Worm (Caenorhabditis elegans): Measurements from ENCODE around the gene T28C6.7.
A peak's percentile ranks its signal among the peaks of the same experiment; 100 is the strongest.

The T28C6.7 gene

ce11 chrIV:8864672-8865071, 37.1 kb downstream of the T28C6.7 start:
- TF ChIP-seq unc-62 (GFP tag; optimal IDR thresholded peaks at IDR 0.05) (peak; percentile 15), sma-9 (GFP tag; optimal IDR thresholded peaks at IDR 0.05) (peak; percentile 43), sma-9 (tag; optimal IDR thresholded peaks at IDR 0.05) (no peak), ceh-82 (tag; optimal IDR thresholded peaks at IDR 0.05) (no peak), mab-5 (tag; optimal IDR thresholded peaks at IDR 0.05) (peak; percentile 52), nhr-21 (tag; optimal IDR thresholded peaks at IDR 0.05) (peak; percentile 53), sma-3 (GFP tag; optimal IDR thresholded peaks at IDR 0.05) (peak; percentile 5), nhr-25 (tag; optimal IDR thresholded peaks at IDR 0.05) (peak; percentile 34), gmeb-1 (tag; optimal IDR thresholded peaks at IDR 0.05) (peak; percentile 36), lsy-2 (tag; optimal IDR thresholded peaks at IDR 0.05) (no peak)

DNA sequence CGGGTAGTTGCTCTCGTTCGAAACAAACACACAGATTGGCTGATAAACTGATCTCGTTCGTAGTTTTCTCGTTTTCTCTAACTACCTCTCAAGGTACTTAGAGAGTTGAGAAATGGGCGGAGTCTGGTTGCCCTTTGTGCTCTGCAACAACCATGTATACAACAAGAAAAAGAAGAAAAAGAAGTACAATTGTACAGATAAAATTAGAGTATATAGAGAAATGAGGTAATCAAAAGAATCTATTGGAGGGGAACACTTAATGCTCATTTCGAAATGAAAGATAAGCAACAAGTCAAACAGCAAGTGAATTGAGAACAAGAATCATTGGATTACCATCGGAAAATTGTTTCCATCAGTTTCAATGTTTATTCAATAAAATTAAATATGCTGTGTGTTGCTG, 37.7 kb downstream of the T28C6.7 start, which contains the start of gene C09G9.1:
Gene C09G9.1 (minus strand): TSS at position 143 of the 400 bp plus-strand sequence.
- TF ChIP-seq fos-1 (tag; optimal IDR thresholded peaks at IDR 0.05) (peak; percentile 27), F13H6.1 (tag; optimal IDR thresholded peaks at IDR 0.05) (peak; percentile 8), ceh-16 (tag; optimal IDR thresholded peaks at IDR 0.05) (no peak)

DNA sequence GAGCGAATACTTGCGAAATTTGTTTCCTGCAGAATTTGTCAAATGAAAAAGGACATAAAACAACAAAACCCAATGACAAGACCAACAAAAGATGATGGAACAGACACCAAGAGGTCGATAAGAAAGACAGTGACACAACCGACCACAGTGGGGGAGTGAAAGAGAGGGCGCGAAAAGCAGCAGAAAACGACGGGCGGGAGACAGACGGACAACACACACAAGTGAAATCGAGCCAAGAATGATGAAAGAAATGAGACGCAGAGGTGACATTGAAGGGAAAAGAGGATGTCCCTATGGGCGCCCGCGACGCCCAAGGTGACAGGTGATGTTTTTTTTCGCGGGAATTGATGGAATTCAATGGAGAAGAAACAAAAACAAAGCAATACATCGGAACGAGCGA, 38.5 kb downstream of the T28C6.7 start:
- TF ChIP-seq unc-39 (tag; optimal IDR thresholded peaks at IDR 0.05) (no peak), nhr-12 (tag; optimal IDR thresholded peaks at IDR 0.05) (no peak), elt-3 (tag; optimal IDR thresholded peaks at IDR 0.05) (no peak), skn-1 (tag; optimal IDR thresholded peaks at IDR 0.05) (no peak), ceh-16 (tag; optimal IDR thresholded peaks at IDR 0.05) (no peak), C34F6.9 (tag; optimal IDR thresholded peaks at IDR 0.05) (peak; percentile 53), nhr-21 (tag; optimal IDR thresholded peaks at IDR 0.05) (peak; percentile 52), ztf-4 (tag; optimal IDR thresholded peaks at IDR 0.05) (no peak), mab-5 (tag; optimal IDR thresholded peaks at IDR 0.05) (no peak), unc-62 (GFP tag; optimal IDR thresholded peaks at IDR 0.05) (no peak), ama-1 (optimal IDR thresholded peaks at IDR 0.05) (peak; percentile 35), mbf-1 (tag; optimal IDR thresholded peaks at IDR 0.05) (no peak), egl-27 (tag; optimal IDR thresholded peaks at IDR 0.05) (peak; percentile 23), F13H6.1 (tag; optimal IDR thresholded peaks at IDR 0.05) (peak; percentile 79), unc-55 (GFP tag; optimal IDR thresholded peaks at IDR 0.05) (no peak), aly-2 (tag; optimal IDR thresholded peaks at IDR 0.05) (no peak), nhr-23 (tag; optimal IDR thresholded peaks at IDR 0.05) (no peak), sma-3 (GFP tag; optimal IDR thresholded peaks at IDR 0.05) (peak; percentile 77), blmp-1 (tag; optimal IDR thresholded peaks at IDR 0.05; ENCODE audit: insufficient read depth) (peak; percentile 75), zag-1 (tag; optimal IDR thresholded peaks at IDR 0.05) (no peak), ceh-82 (tag; optimal IDR thresholded peaks at IDR 0.05) (no peak), Y55F3AM.14 (GFP tag; optimal IDR thresholded peaks at IDR 0.05) (peak; percentile 63), nhr-6 (tag; optimal IDR thresholded peaks at IDR 0.05) (no peak), sem-4 (tag; optimal IDR thresholded peaks at IDR 0.05) (peak; percentile 87), nhr-25 (tag; optimal IDR thresholded peaks at IDR 0.05) (peak; percentile 71), gmeb-1 (tag; optimal IDR thresholded peaks at IDR 0.05) (peak; percentile 11), sma-9 (GFP tag; optimal IDR thresholded peaks at IDR 0.05) (peak; percentile 55), sma-9 (tag; optimal IDR thresholded peaks at IDR 0.05) (no peak), crh-2 (tag; optimal IDR thresholded peaks at IDR 0.05) (peak; percentile 53), nhr-129 (tag; optimal IDR thresholded peaks at IDR 0.05) (peak; percentile 86), lsy-2 (tag; optimal IDR thresholded peaks at IDR 0.05) (peak in 1 of 2 experiments; percentile 53), mdl-1 (tag; optimal IDR thresholded peaks at IDR 0.05) (no peak), snpc-4 (tag; optimal IDR thresholded peaks at IDR 0.05) (peak; percentile 29), lin-13 (GFP tag; optimal IDR thresholded peaks at IDR 0.05) (no peak), R02D3.7 (tag; optimal IDR thresholded peaks at IDR 0.05) (no peak), fos-1 (tag; optimal IDR thresholded peaks at IDR 0.05) (peak; percentile 93)

- TF ChIP-seq sma-9 (GFP tag; optimal IDR thresholded peaks at IDR 0.05) (peak; percentile 44), sma-9 (tag; optimal IDR thresholded peaks at IDR 0.05) (no peak), lsy-2 (tag; optimal IDR thresholded peaks at IDR 0.05) (peak in 1 of 2 experiments; percentile 10), fos-1 (tag; optimal IDR thresholded peaks at IDR 0.05) (peak; percentile 23), crh-2 (tag; optimal IDR thresholded peaks at IDR 0.05) (peak; percentile 6), blmp-1 (tag; optimal IDR thresholded peaks at IDR 0.05; ENCODE audit: insufficient read depth) (no peak), nhr-12 (tag; optimal IDR thresholded peaks at IDR 0.05) (no peak), sem-4 (tag; optimal IDR thresholded peaks at IDR 0.05) (no peak), unc-55 (GFP tag; optimal IDR thresholded peaks at IDR 0.05) (no peak), ztf-11 (tag; optimal IDR thresholded peaks at IDR 0.05) (no peak), ZK546.5 (tag; optimal IDR thresholded peaks at IDR 0.05) (no peak), aly-2 (tag; optimal IDR thresholded peaks at IDR 0.05) (no peak), mbf-1 (tag; optimal IDR thresholded peaks at IDR 0.05) (no peak)
These were observed 40.0 kb downstream of the T28C6.7 start for ce11 chrIV:8867562-8867961.

Measured in whole organism, L2 larva.